Fruit fly (Drosophila melanogaster): ENCODE measurements around the gene CG1544.

Gene CG1544

dm6 chr3R:31252093-31252962 lies 55.6 kb downstream of the CG1544 start, which contains the start of the genes qless and mRpL32 (continued):
- TF ChIP-seq CG4617 (GFP tag; optimal IDR thresholded peaks at IDR 0.05; ENCODE audit: borderline replicate concordance) (peak; percentile 33), CG4707 (GFP tag; optimal IDR thresholded peaks at IDR 0.05) (no peak), jigr1 (GFP tag; IDR thresholded peaks at IDR 0.05) (no peak), Bdp1 (GFP tag; optimal IDR thresholded peaks at IDR 0.05) (peak; percentile 26), lmd (GFP tag; IDR thresholded peaks at IDR 0.05) (peak; percentile 82), ken (GFP tag; IDR thresholded peaks at IDR 0.05) (peak; percentile 73), Oli (tag; optimal IDR thresholded peaks at IDR 0.05) (no peak), Hr78 (GFP tag; optimal IDR thresholded peaks at IDR 0.05) (peak in 1 of 2 experiments; percentile 100), Six4 (GFP tag; optimal IDR thresholded peaks at IDR 0.05) (peak; percentile 64), CG18476 (GFP tag; optimal IDR thresholded peaks at IDR 0.05) (peak; percentile 56), Doc3 (GFP tag; IDR thresholded peaks at IDR 0.05; ENCODE audit: partially characterized antibody) (peak; percentile 86), CG8089 (GFP tag; optimal IDR thresholded peaks at IDR 0.05) (no peak), pita (GFP tag; optimal IDR thresholded peaks at IDR 0.05) (no peak), Antp (GFP tag; optimal IDR thresholded peaks at IDR 0.05) (peak; percentile 64), CG5953 (GFP tag; IDR thresholded peaks at IDR 0.05) (no peak), tin (GFP tag; optimal IDR thresholded peaks at IDR 0.05) (peak; percentile 82), hb (GFP tag; IDR thresholded peaks at IDR 0.05; ENCODE audit: partially characterized antibody) (no peak), shn (GFP tag; optimal IDR thresholded peaks at IDR 0.05) (peak; percentile 48), CG18599 (GFP tag; optimal IDR thresholded peaks at IDR 0.05) (peak; percentile 55), CG2129 (GFP tag; IDR thresholded peaks at IDR 0.05; ENCODE audit: partially characterized antibody) (peak; percentile 61; the same call in 1 of the 2 replicates), CG8359 (GFP tag; optimal IDR thresholded peaks at IDR 0.05; ENCODE audit: borderline replicate concordance) (peak; percentile 35), CG8944 (GFP tag; optimal IDR thresholded peaks at IDR 0.05) (peak; percentile 72), amos (GFP tag; IDR thresholded peaks at IDR 0.05; ENCODE audit: partially characterized antibody) (peak; percentile 65), cad (GFP tag; optimal IDR thresholded peaks at IDR 0.05) (no peak), fd102C (GFP tag; optimal IDR thresholded peaks at IDR 0.05) (no peak), Hr51 (GFP tag; optimal IDR thresholded peaks at IDR 0.05) (no peak), CG34376 (GFP tag; optimal IDR thresholded peaks at IDR 0.05) (no peak), CG9797 (GFP tag; optimal IDR thresholded peaks at IDR 0.05) (peak; percentile 42), CG30020 (tag; optimal IDR thresholded peaks at IDR 0.05) (peak; percentile 15), hth (optimal IDR thresholded peaks at IDR 0.05) (no peak), CHES-1-like (GFP tag; optimal IDR thresholded peaks at IDR 0.05) (peak; percentile 58), Eip74EF (GFP tag; optimal IDR thresholded peaks at IDR 0.05) (no peak), vfl (GFP tag; optimal IDR thresholded peaks at IDR 0.05) (peak; percentile 36), knrl (GFP tag; IDR thresholded peaks at IDR 0.05; ENCODE audit: partially characterized antibody) (peak; percentile 81), Kr (GFP tag; optimal IDR thresholded peaks at IDR 0.05) (no peak), Hey (tag; optimal IDR thresholded peaks at IDR 0.05) (no peak), CG4282 (GFP tag; optimal IDR thresholded peaks at IDR 0.05) (no peak), slbo (GFP tag; IDR thresholded peaks at IDR 0.05) (peak; percentile 60; the same call in 1 of the 2 replicates), bbx (GFP tag; IDR thresholded peaks at IDR 0.05; ENCODE audit: partially characterized antibody) (peak; percentile 63), CG34422 (GFP tag; IDR thresholded peaks at IDR 0.05) (peak; percentile 92), CG12071 (GFP tag; optimal IDR thresholded peaks at IDR 0.05) (no peak), sens (GFP tag) (peak; percentile 94), ab (GFP tag; optimal IDR thresholded peaks at IDR 0.05) (no peak), CG11723 (GFP tag; optimal IDR thresholded peaks at IDR 0.05) (no peak), gfzf (GFP tag; optimal IDR thresholded peaks at IDR 0.05) (peak; percentile 49), scrt (GFP tag; optimal IDR thresholded peaks at IDR 0.05) (peak; percentile 80), Pdp1 (GFP tag; optimal IDR thresholded peaks at IDR 0.05) (peak; percentile 71 to 99)
